Worm (Caenorhabditis elegans) whole organism, L4/young adult: Measurements from ENCODE around the gene hda-10.

ENCODE experiments used
- dao-5 ChIP-seq: sonication (generic microtip); optimal IDR thresholded peaks from 2 replicates; lab custom pipeline; 2016; ENCODE audit warnings: missing genotype, missing genetic modification characterization, moderate library complexity, missing compliant biosample characterization
- him-1 ChIP-seq: sonication (generic microtip); optimal IDR thresholded peaks from 2 replicates; lab custom pipeline; 2016; ENCODE audit warnings: missing genotype, missing genetic modification reagents, missing genetic modification characterization, missing compliant biosample characterization

ce11 chrII:13839454-13839853, 43.1 kb upstream of the hda-10 start:
- TF ChIP-seq dao-5 (tag; lab: Kevin White, UChicago): no peak
- TF ChIP-seq him-1 (tag; lab: Kevin White, UChicago): no peak
